Fruit fly (Drosophila melanogaster) S2 (cell line): Measurements from ENCODE around the gene CG34140.

Experiments used
- CG8478 ChIP-seq: fragments of >200 bp; optimal IDR thresholded peaks from 2 replicates; lab custom pipeline; 2018
- CTCF ChIP-seq, 2 experiments: fragments of >200 bp; optimal IDR thresholded peaks; 2 replicates each; lab custom pipeline; 2018

DNA sequence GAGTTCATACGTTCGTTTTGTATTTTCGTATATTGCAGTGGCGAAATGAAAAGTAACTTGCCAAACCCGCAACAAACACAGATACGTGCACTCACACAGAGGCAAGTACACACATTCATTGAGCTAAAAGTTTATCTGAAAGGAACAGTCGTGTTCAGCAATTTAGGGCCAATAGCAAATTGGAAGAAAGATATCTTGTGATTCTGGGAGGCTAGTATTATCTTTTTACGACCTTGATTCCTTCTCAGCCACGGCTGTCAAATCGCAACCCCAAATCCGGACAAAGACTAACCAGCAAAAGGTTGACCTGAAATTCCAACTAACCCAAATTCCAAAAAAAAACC, 17.5 kb downstream of the CG34140 start:
- TF ChIP-seq CTCF (optimal IDR thresholded peaks at IDR 0.05; lab: Kevin White, UChicago), result no peak
- no peak for TF ChIP-seq CG8478
